Worm (Caenorhabditis elegans): ENCODE data around the gene srh-137.

Gene srh-137

ce11 chrV:16746231-16746990 is 29.9 kb upstream of the srh-137 start, which contains the start of gene gyg-2 (continued):
- no peak for TF ChIP-seq somi-1 (GFP tag; optimal IDR thresholded peaks at IDR 0.05)
- TF ChIP-seq lir-1 (GFP tag; conservative IDR thresholded peaks at IDR 0.05), result no peak
- no peak for TF ChIP-seq zfh-2 (GFP tag; conservative IDR thresholded peaks at IDR 0.05)
- no peak for TF ChIP-seq dox-1 (GFP tag; IDR thresholded peaks at IDR 0.05)
- no peak for TF ChIP-seq gei-17 (GFP tag; optimal IDR thresholded peaks at IDR 0.05)
- no peak for TF ChIP-seq pha-4 (tag; optimal IDR thresholded peaks at IDR 0.05)
- TF ChIP-seq nfya-2 (GFP tag; IDR thresholded peaks at IDR 0.05), result no peak
- no peak for TF ChIP-seq bed-2 (GFP tag; IDR thresholded peaks at IDR 0.05)
- no peak for TF ChIP-seq fkh-3 (tag; optimal IDR thresholded peaks at IDR 0.05)
- TF ChIP-seq B0336.3 (GFP tag; IDR thresholded peaks at IDR 0.05), result no peak
- TF ChIP-seq ztf-28 (GFP tag; IDR thresholded peaks at IDR 0.05), result no peak
- TF ChIP-seq dpl-1 (GFP tag; optimal IDR thresholded peaks at IDR 0.05), result peak; percentile 55
- no peak for TF ChIP-seq ztf-25 (GFP tag; IDR thresholded peaks at IDR 0.05)
- TF ChIP-seq nhr-90 (tag; optimal IDR thresholded peaks at IDR 0.05), result no peak
- no peak for TF ChIP-seq Y53F4B.3 (GFP tag; IDR thresholded peaks at IDR 0.05)
- no peak for TF ChIP-seq egl-44 (GFP tag; IDR thresholded peaks at IDR 0.05)
- no peak for TF ChIP-seq Y67H2A.10 (GFP tag; conservative IDR thresholded peaks at IDR 0.05)
- TF ChIP-seq ceh-79 (tag; optimal IDR thresholded peaks at IDR 0.05), result no peak
- no peak for TF ChIP-seq madf-3 (GFP tag; IDR thresholded peaks at IDR 0.05)
- no peak for TF ChIP-seq snpc-3.4 (tag; optimal IDR thresholded peaks at IDR 0.05)
- TF ChIP-seq nhr-80 (tag; optimal IDR thresholded peaks at IDR 0.05), result no peak
- TF ChIP-seq Y53G8AR.9 (GFP tag; conservative IDR thresholded peaks at IDR 0.05), result no peak
- TF ChIP-seq chd-7 (tag; optimal IDR thresholded peaks at IDR 0.05), result no peak
- no peak for TF ChIP-seq rec-8 (tag; optimal IDR thresholded peaks at IDR 0.05)
- TF ChIP-seq aptf-2 (GFP tag; conservative IDR thresholded peaks at IDR 0.05), result no peak
- no peak for TF ChIP-seq atf-7 (tag; optimal IDR thresholded peaks at IDR 0.05)
- TF ChIP-seq B0261.1 (tag; optimal IDR thresholded peaks at IDR 0.05), result no peak
- no peak for TF ChIP-seq snpc-1.3 (tag; optimal IDR thresholded peaks at IDR 0.05; ENCODE audit: insufficient read depth)
- no peak for TF ChIP-seq ama-1 (optimal IDR thresholded peaks at IDR 0.05)
- no peak for TF ChIP-seq ama-1 (GFP tag; optimal IDR thresholded peaks at IDR 0.05)
- no peak for TF ChIP-seq F57C9.4 (tag; optimal IDR thresholded peaks at IDR 0.05)
- TF ChIP-seq nfya-1 (tag; optimal IDR thresholded peaks at IDR 0.05; ENCODE audit: borderline replicate concordance, insufficient read depth), result no peak
- no peak for TF ChIP-seq mel-28 (tag; optimal IDR thresholded peaks at IDR 0.05; ENCODE audit: borderline replicate concordance)
- TF ChIP-seq C17E4.6 (GFP tag; IDR thresholded peaks at IDR 0.05), result no peak
- TF ChIP-seq hsf-1 (GFP tag; IDR thresholded peaks at IDR 0.05), result peak; percentile 62; the same call in 1 of the 2 replicates
- no peak for TF ChIP-seq hlh-26 (GFP tag; conservative IDR thresholded peaks at IDR 0.05)
- no peak for TF ChIP-seq nhr-179 (tag; optimal IDR thresholded peaks at IDR 0.05)
- no peak for TF ChIP-seq ekl-4 (GFP tag; IDR thresholded peaks at IDR 0.05)
- peak in 1 of 3 experiments; percentile 53 for TF ChIP-seq lin-35 (GFP tag; optimal IDR thresholded peaks at IDR 0.05)
- no peak for TF ChIP-seq madf-10 (tag; optimal IDR thresholded peaks at IDR 0.05)
- no peak for TF ChIP-seq let-526 (GFP tag; IDR thresholded peaks at IDR 0.05)
- TF ChIP-seq nhr-120 (GFP tag; IDR thresholded peaks at IDR 0.05), result no peak
- no peak for TF ChIP-seq pbrm-1 (GFP tag; IDR thresholded peaks at IDR 0.05)
- no peak for TF ChIP-seq egl-18 (GFP tag; IDR thresholded peaks at IDR 0.05)
- peak; percentile 78 for TF ChIP-seq attf-6 (GFP tag; IDR thresholded peaks at IDR 0.05)
- TF ChIP-seq aptf-3 (GFP tag; IDR thresholded peaks at IDR 0.05), result no peak
- no peak for TF ChIP-seq ceh-40 (GFP tag; IDR thresholded peaks at IDR 0.05)
- no peak for TF ChIP-seq tbp1 (GFP tag; optimal IDR thresholded peaks at IDR 0.05)
